Fruit fly (Drosophila melanogaster): ENCODE data around the gene U2af38.

The U2af38 gene

DNA sequence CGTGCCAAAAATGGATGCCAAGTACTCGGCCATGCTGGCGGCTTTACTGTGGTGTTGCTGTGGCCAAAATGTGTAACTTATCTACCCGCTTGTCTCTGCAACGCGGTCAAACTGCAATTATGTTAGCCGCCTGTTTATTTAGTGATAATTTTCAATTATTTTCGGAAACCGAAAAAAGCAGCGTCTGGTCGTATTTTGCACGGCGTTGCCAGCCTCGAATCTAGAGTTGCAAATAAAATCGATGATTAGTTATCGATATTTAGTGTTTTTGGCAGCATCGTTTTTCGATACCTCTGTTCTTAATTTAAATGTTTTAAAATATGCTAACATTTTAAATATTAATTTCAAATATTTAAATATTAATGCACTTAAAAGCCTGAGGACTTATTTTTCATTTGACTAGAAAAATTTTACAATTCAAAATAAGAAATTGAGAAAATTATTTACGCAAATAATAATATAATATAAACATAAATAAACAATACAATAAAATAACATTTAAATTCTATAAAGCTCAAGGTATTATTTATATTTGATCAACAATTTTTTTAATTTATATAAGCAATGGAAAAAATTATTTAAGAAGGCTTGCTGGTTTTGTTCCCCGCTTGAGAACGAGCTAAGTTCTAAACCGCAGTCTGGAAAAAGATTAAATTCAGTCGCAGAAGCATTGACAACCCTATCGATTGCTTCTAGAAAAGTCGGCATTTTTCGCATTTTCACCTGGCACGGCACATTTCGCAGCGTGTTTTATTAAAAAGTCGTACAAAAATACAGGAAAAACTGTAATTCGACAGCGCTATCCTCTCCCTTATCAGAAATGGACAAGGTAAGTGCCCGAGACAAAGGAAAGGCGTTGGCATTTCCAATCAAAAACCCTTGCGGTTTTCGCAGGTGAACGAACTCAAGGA lies at the start of gene U2af38, which contains the start of gene Stip1:
U2af38 (minus strand) TSS at position 230 of the 911 bp plus-strand sequence.
Stip1 (plus strand) TSS at position 671 of the 911 bp plus-strand sequence.
- no peak for TF ChIP-seq CG10274 (GFP tag; optimal IDR thresholded peaks at IDR 0.05)
- TF ChIP-seq Awh (GFP tag; IDR thresholded peaks at IDR 0.05): no peak
- TF ChIP-seq CG13894 (tag; optimal IDR thresholded peaks at IDR 0.05): peak; percentile 63
- TF ChIP-seq ap (GFP tag; IDR thresholded peaks at IDR 0.05): no peak
- no peak for TF ChIP-seq chif (GFP tag; optimal IDR thresholded peaks at IDR 0.05)
- no peak for TF ChIP-seq CG10959 (GFP tag; IDR thresholded peaks at IDR 0.05)
- TF ChIP-seq kni (GFP tag; optimal IDR thresholded peaks at IDR 0.05): no peak
- TF ChIP-seq zf30C (GFP tag; optimal IDR thresholded peaks at IDR 0.05): no peak
- TF ChIP-seq cato (GFP tag; optimal IDR thresholded peaks at IDR 0.05; ENCODE audit: borderline replicate concordance): no peak
- TF ChIP-seq rib (GFP tag; IDR thresholded peaks at IDR 0.05): peak; percentile 63
- TF ChIP-seq CG12155 (GFP tag; optimal IDR thresholded peaks at IDR 0.05): no peak
- no peak for TF ChIP-seq CG11695 (GFP tag; IDR thresholded peaks at IDR 0.05)
- peak; percentile 49 for TF ChIP-seq CG1603 (tag; optimal IDR thresholded peaks at IDR 0.05)
- no peak for TF ChIP-seq zfh1 (GFP tag; IDR thresholded peaks at IDR 0.05)
- TF ChIP-seq Dip2 (GFP tag; IDR thresholded peaks at IDR 0.05): no peak
- peak; percentile 80 for TF ChIP-seq CG13287 (GFP tag; IDR thresholded peaks at IDR 0.05; ENCODE audit: partially characterized antibody)
- TF ChIP-seq CG2116 (GFP tag; optimal IDR thresholded peaks at IDR 0.05): peak; percentile 95
- TF ChIP-seq crp (GFP tag; optimal IDR thresholded peaks at IDR 0.05): no peak
- TF ChIP-seq sd (tag; optimal IDR thresholded peaks at IDR 0.05): peak; percentile 59
- TF ChIP-seq hkb (optimal IDR thresholded peaks at IDR 0.05): no peak
- TF ChIP-seq hkb (GFP tag; IDR thresholded peaks at IDR 0.05): no peak
- no peak for TF ChIP-seq CG31365 (tag; optimal IDR thresholded peaks at IDR 0.05)
- TF ChIP-seq luna (GFP tag; optimal IDR thresholded peaks at IDR 0.05): no peak
- no peak for TF ChIP-seq chm (GFP tag; IDR thresholded peaks at IDR 0.05)
- no peak for TF ChIP-seq jumu (GFP tag; optimal IDR thresholded peaks at IDR 0.05)
- TF ChIP-seq Stat92E (GFP tag; optimal IDR thresholded peaks at IDR 0.05): no peak
- no peak for TF ChIP-seq CG8478 (optimal IDR thresholded peaks at IDR 0.05)
- TF ChIP-seq gcm2 (GFP tag; optimal IDR thresholded peaks at IDR 0.05): no peak
- no peak for TF ChIP-seq lov (optimal IDR thresholded peaks at IDR 0.05)
- TF ChIP-seq lov (GFP tag; IDR thresholded peaks at IDR 0.05): no peak
- no peak for TF ChIP-seq tup (GFP tag; optimal IDR thresholded peaks at IDR 0.05)
- TF ChIP-seq wor (GFP tag; IDR thresholded peaks at IDR 0.05): no peak
- peak; percentile 54 for TF ChIP-seq Neu2 (GFP tag; optimal IDR thresholded peaks at IDR 0.05; ENCODE audit: borderline replicate concordance)
- no peak for TF ChIP-seq pb (GFP tag; optimal IDR thresholded peaks at IDR 0.05)
- TF ChIP-seq CG18764 (GFP tag; optimal IDR thresholded peaks at IDR 0.05): no peak
- peak; percentile 38 for TF ChIP-seq Rfx (GFP tag; IDR thresholded peaks at IDR 0.05)
- peak; percentile 2 for TF ChIP-seq CG8290 (GFP tag; optimal IDR thresholded peaks at IDR 0.05)
- peak in 1 of 2 experiments; percentile 20 for TF ChIP-seq CG8290 (tag; optimal IDR thresholded peaks at IDR 0.05)
- peak; percentile 80 for TF ChIP-seq MESR4 (GFP tag; optimal IDR thresholded peaks at IDR 0.05)
- TF ChIP-seq pros (GFP tag; optimal IDR thresholded peaks at IDR 0.05): no peak
- TF ChIP-seq chn (GFP tag; optimal IDR thresholded peaks at IDR 0.05): peak; percentile 21
- no peak for TF ChIP-seq CG5245 (GFP tag; optimal IDR thresholded peaks at IDR 0.05)
- no peak for TF ChIP-seq bcd (GFP tag; optimal IDR thresholded peaks at IDR 0.05)
- TF ChIP-seq sens (GFP tag): peak; percentile 24
- peak; percentile 66 for TF ChIP-seq CG10543 (GFP tag; optimal IDR thresholded peaks at IDR 0.05)
- no peak for TF ChIP-seq dysf (GFP tag; IDR thresholded peaks at IDR 0.05)
- peak; percentile 15 for TF ChIP-seq D19A (tag; optimal IDR thresholded peaks at IDR 0.05)
- TF ChIP-seq ftz-f1 (GFP tag; optimal IDR thresholded peaks at IDR 0.05): no peak
- no peak for TF ChIP-seq inv (GFP tag; IDR thresholded peaks at IDR 0.05; ENCODE audit: partially characterized antibody)
- TF ChIP-seq CG1233 (GFP tag; optimal IDR thresholded peaks at IDR 0.05): no peak
- no peak for TF ChIP-seq CG3838 (GFP tag; optimal IDR thresholded peaks at IDR 0.05)
